Fruit fly (Drosophila melanogaster) whole organism, prepupa: ENCODE results near the gene Art4.

Experiments used
- CG32006 ChIP-seq: fragments of 200-800 bp; sonication (Bioruptor generic); optimal IDR thresholded peaks from 3 replicates; lab custom pipeline; 2017; ENCODE audit warnings: missing biosample characterization, mild to moderate bottlenecking, missing genetic modification characterization
- CG34406 ChIP-seq: fragments of 200-800 bp; sonication (Bioruptor generic); optimal IDR thresholded peaks from 3 replicates; lab custom pipeline; 2016; ENCODE audit warnings: missing biosample characterization, missing genetic modification characterization

dm6 chr3R:9964600-9965301 lies 21.1 kb downstream of the Art4 start:
- TF ChIP-seq CG32006 (GFP tag; lab: Kevin White, UChicago) (no peak), CG34406 (GFP tag; lab: Kevin White, UChicago) (no peak)
